Fruit fly (Drosophila melanogaster) whole organism, prepupa: ENCODE measurements around the gene Hsp67Bc.

Experiments
- Smox ChIP-seq: fragments of 200-800 bp; sonication (Bioruptor generic); optimal IDR thresholded peaks from 3 replicates; lab custom pipeline; 2016; ENCODE audit warnings: missing biosample characterization, missing genetic modification characterization
- fkh ChIP-seq: fragments of 200-800 bp; sonication (Bioruptor generic); optimal IDR thresholded peaks from 3 replicates; lab custom pipeline; 2017; ENCODE audit warnings: missing biosample characterization, mild to moderate bottlenecking, missing genetic modification characterization, moderate library complexity

DNA sequence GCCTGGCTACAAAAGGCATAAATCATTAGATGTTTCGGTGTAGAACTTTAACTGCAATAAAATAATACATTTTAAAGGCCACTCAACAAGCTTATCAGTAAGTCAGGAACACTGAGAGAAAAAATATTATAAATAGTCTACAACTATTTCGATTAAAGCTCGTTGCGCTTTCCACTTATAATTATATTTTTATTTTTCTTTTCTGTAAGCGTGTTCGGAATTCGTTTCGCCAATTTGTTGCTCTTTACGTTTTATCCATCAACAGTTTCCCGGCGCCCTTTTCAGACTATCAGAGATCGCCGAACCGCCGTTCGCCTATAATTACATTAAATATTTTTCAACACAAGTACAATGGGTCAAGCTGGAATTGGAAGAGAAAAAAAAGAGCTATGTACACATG, 33.3 kb downstream of the Hsp67Bc start:
- TF ChIP-seq fkh (GFP tag; lab: Kevin White, UChicago): no peak
- no peak for TF ChIP-seq Smox
